Worm (Caenorhabditis elegans) whole organism, L3 larva: Measurements from ENCODE around the gene srbc-39.

Source experiments
- R02D3.7 ChIP-seq: fragments of 150-350 bp; optimal IDR thresholded peaks from 2 replicates; lab custom pipeline; 2014; ENCODE audit warnings: missing biosample characterization, missing genetic modification characterization
- ZK546.5 ChIP-seq: sonication (generic microtip); optimal IDR thresholded peaks from 2 replicates; lab custom pipeline; 2017; ENCODE audit warnings: missing biosample characterization, missing genetic modification characterization
- aly-2 ChIP-seq: fragments of 150-350 bp; optimal IDR thresholded peaks from 2 replicates; lab custom pipeline; 2014; ENCODE audit warnings: missing biosample characterization, missing genetic modification characterization
- ama-1 ChIP-seq: fragments of 150-350 bp; optimal IDR thresholded peaks from 2 replicates; lab custom pipeline; 2018
- ceh-28 ChIP-seq: fragments of 150-350 bp; optimal IDR thresholded peaks from 2 replicates; lab custom pipeline; 2014; ENCODE audit warnings: missing biosample characterization, missing genetic modification reagents, missing genetic modification characterization
- ceh-82 ChIP-seq: fragments of 150-350 bp; optimal IDR thresholded peaks from 2 replicates; lab custom pipeline; 2014; ENCODE audit warnings: missing biosample characterization, missing genetic modification characterization
- ceh-9 ChIP-seq: sonication (generic microtip); optimal IDR thresholded peaks from 2 replicates; lab custom pipeline; 2018; ENCODE audit warnings: missing biosample characterization, missing genetic modification characterization
- daf-12 ChIP-seq: fragments of 150-350 bp; optimal IDR thresholded peaks from 2 replicates; lab custom pipeline; 2014; ENCODE audit warnings: missing biosample characterization, missing genetic modification reagents, missing genetic modification characterization
- egl-5 ChIP-seq: fragments of 150-350 bp; optimal IDR thresholded peaks from 2 replicates; lab custom pipeline; 2017; ENCODE audit warnings: missing biosample characterization, missing genetic modification reagents, missing genetic modification characterization, inconsistent platforms
- elt-1 ChIP-seq: fragments of 150-350 bp; optimal IDR thresholded peaks from 2 replicates; lab custom pipeline; 2014; ENCODE audit warnings: missing biosample characterization, missing genetic modification characterization
- elt-2 ChIP-seq: sonication (generic microtip); optimal IDR thresholded peaks from 2 replicates; lab custom pipeline; 2016; ENCODE audit warnings: missing genetic modification reagents, mild to moderate bottlenecking, missing genetic modification characterization, missing compliant biosample characterization
- elt-3 ChIP-seq, 3 experiments: fragments of 150-350 bp in 1 of 3; sonication (generic microtip) in 2 of 3; optimal IDR thresholded peaks; 2 replicates in 2 of 3; 4 replicates in 1 of 3; lab custom pipeline; 2014 to 2017; ENCODE audit warnings: missing biosample characterization in 3 of 3, missing genetic modification characterization in 3 of 3
- eor-1 ChIP-seq, 2 experiments: fragments of 150-350 bp; optimal IDR thresholded peaks; 2 replicates each; lab custom pipeline; 2014 to 2018; ENCODE audit warnings: missing biosample characterization in 2 of 2, missing genetic modification characterization in 2 of 2
- fkh-2 ChIP-seq: fragments of 150-350 bp; optimal IDR thresholded peaks from 2 replicates; lab custom pipeline; 2014; ENCODE audit warnings: missing biosample characterization, missing genetic modification reagents, missing genetic modification characterization
- fos-1 ChIP-seq: fragments of 150-350 bp; optimal IDR thresholded peaks from 2 replicates; lab custom pipeline; 2014; ENCODE audit warnings: missing biosample characterization, missing genetic modification characterization
- hmg-11 ChIP-seq: sonication (generic microtip); optimal IDR thresholded peaks from 2 replicates; lab custom pipeline; 2016; ENCODE audit warnings: missing genetic modification characterization, missing compliant biosample characterization
- jun-1 ChIP-seq: fragments of 150-350 bp; optimal IDR thresholded peaks from 2 replicates; lab custom pipeline; 2014; ENCODE audit warnings: missing biosample characterization, missing genetic modification reagents, missing genetic modification characterization
- lin-15B ChIP-seq: fragments of 150-350 bp; optimal IDR thresholded peaks from 2 replicates; lab custom pipeline; 2014; ENCODE audit warnings: missing biosample characterization, missing genetic modification characterization
- lin-39 ChIP-seq: fragments of 150-350 bp; optimal IDR thresholded peaks from 2 replicates; lab custom pipeline; 2018; ENCODE audit warnings: missing biosample characterization, missing genetic modification reagents, missing genetic modification characterization
- mdl-1 ChIP-seq: fragments of 150-350 bp; optimal IDR thresholded peaks from 2 replicates; lab custom pipeline; 2014; ENCODE audit warnings: missing biosample characterization, missing genetic modification characterization
- mml-1 ChIP-seq: fragments of 150-350 bp; sonication (generic microtip); optimal IDR thresholded peaks from 3 replicates; lab custom pipeline; 2014; ENCODE audit warnings: missing biosample characterization, missing genetic modification characterization
- nhr-11 ChIP-seq: fragments of 150-350 bp; optimal IDR thresholded peaks from 2 replicates; lab custom pipeline; 2014; ENCODE audit warnings: missing biosample characterization, missing genetic modification characterization
- nhr-23 ChIP-seq: fragments of 150-350 bp; optimal IDR thresholded peaks from 2 replicates; lab custom pipeline; 2014; ENCODE audit warnings: missing biosample characterization, missing genetic modification reagents, missing genetic modification characterization
- nhr-25 ChIP-seq: sonication (generic microtip); optimal IDR thresholded peaks from 2 replicates; lab custom pipeline; 2017; ENCODE audit warnings: missing biosample characterization, missing genetic modification characterization
- nhr-28 ChIP-seq: fragments of 150-350 bp; optimal IDR thresholded peaks from 2 replicates; lab custom pipeline; 2014; ENCODE audit warnings: missing biosample characterization, missing genetic modification characterization
- nhr-43 ChIP-seq: sonication (generic microtip); optimal IDR thresholded peaks from 2 replicates; lab custom pipeline; 2016; ENCODE audit warnings: mild to moderate bottlenecking, missing genetic modification characterization, missing compliant biosample characterization; ENCODE audit not compliant: poor library complexity, severe bottlenecking
- nhr-67 ChIP-seq: fragments of 150-350 bp; optimal IDR thresholded peaks from 2 replicates; lab custom pipeline; 2014; ENCODE audit warnings: missing biosample characterization, missing genetic modification characterization
- nhr-76 ChIP-seq: fragments of 150-350 bp; sonication (generic microtip); optimal IDR thresholded peaks from 5 replicates; lab custom pipeline; 2014; ENCODE audit warnings: missing biosample characterization, missing genetic modification characterization
- nhr-77 ChIP-seq: fragments of 150-350 bp; optimal IDR thresholded peaks from 2 replicates; lab custom pipeline; 2014; ENCODE audit warnings: missing biosample characterization, missing genetic modification characterization
- pha-4 ChIP-seq: fragments of 150-350 bp; optimal IDR thresholded peaks from 2 replicates; lab custom pipeline; 2014; ENCODE audit warnings: missing biosample characterization, missing genetic modification reagents, missing genetic modification characterization
- pqm-1 ChIP-seq: fragments of 150-350 bp; optimal IDR thresholded peaks from 2 replicates; lab custom pipeline; 2017; ENCODE audit warnings: missing biosample characterization, missing genetic modification characterization, inconsistent platforms
- sea-2 ChIP-seq: fragments of 150-350 bp; sonication (generic microtip); optimal IDR thresholded peaks from 4 replicates; lab custom pipeline; 2014; ENCODE audit warnings: missing biosample characterization, missing genetic modification reagents, missing genetic modification characterization
- skn-1 ChIP-seq: fragments of 150-350 bp; optimal IDR thresholded peaks from 2 replicates; lab custom pipeline; 2014; ENCODE audit warnings: missing biosample characterization, missing genetic modification characterization
- snpc-4 ChIP-seq: fragments of 150-350 bp; optimal IDR thresholded peaks from 2 replicates; lab custom pipeline; 2014; ENCODE audit warnings: missing biosample characterization, missing genetic modification characterization
- tbx-2 ChIP-seq: sonication (generic microtip); optimal IDR thresholded peaks from 2 replicates; lab custom pipeline; 2016; ENCODE audit warnings: mild to moderate bottlenecking, missing genetic modification characterization, missing compliant biosample characterization
- unc-39 ChIP-seq: sonication (generic microtip); optimal IDR thresholded peaks from 4 replicates; lab custom pipeline; 2017; ENCODE audit warnings: missing biosample characterization, missing genetic modification characterization
- zag-1 ChIP-seq: fragments of 150-350 bp; optimal IDR thresholded peaks from 2 replicates; lab custom pipeline; 2014; ENCODE audit warnings: missing biosample characterization, missing genetic modification characterization
- ztf-11 ChIP-seq: fragments of 150-350 bp; optimal IDR thresholded peaks from 2 replicates; lab custom pipeline; 2014; ENCODE audit warnings: missing biosample characterization, missing genetic modification characterization
- ztf-4 ChIP-seq: fragments of 150-350 bp; optimal IDR thresholded peaks from 2 replicates; lab custom pipeline; 2014; ENCODE audit warnings: missing biosample characterization, missing genetic modification characterization

srbc-39 gene

DNA sequence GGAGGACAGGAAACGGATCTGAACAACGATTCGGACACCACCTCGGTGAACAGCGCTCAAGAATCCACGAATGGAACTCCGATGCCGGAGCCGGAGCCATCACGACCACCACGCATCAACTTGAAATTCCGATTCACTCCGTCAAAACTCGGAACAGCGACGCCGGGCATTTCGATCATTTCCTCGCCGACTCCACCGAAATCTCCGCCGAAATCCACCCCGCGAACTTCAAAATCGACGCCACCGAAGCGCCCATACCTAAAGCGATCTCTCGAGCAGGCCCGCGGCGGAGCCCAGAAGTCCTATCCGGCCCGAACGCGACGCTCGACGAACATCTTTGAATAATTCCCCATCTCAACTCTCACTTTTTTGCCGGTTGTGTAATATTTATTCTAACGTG, 19.4 kb upstream of the srbc-39 start:
- TF ChIP-seq fos-1 (tag; lab: Kevin White, UChicago) (no peak), ama-1 (lab: Kevin White, UChicago) (no peak), aly-2 (no peak), nhr-77 (no peak), ZK546.5 (tag; lab: Kevin White, UChicago) (no peak), elt-3 (tag; optimal IDR thresholded peaks at IDR 0.05; lab: Kevin White, UChicago) (no peak), daf-12 (tag; lab: Kevin White, UChicago) (no peak), egl-5 (tag; lab: Kevin White, UChicago) (no peak)

DNA sequence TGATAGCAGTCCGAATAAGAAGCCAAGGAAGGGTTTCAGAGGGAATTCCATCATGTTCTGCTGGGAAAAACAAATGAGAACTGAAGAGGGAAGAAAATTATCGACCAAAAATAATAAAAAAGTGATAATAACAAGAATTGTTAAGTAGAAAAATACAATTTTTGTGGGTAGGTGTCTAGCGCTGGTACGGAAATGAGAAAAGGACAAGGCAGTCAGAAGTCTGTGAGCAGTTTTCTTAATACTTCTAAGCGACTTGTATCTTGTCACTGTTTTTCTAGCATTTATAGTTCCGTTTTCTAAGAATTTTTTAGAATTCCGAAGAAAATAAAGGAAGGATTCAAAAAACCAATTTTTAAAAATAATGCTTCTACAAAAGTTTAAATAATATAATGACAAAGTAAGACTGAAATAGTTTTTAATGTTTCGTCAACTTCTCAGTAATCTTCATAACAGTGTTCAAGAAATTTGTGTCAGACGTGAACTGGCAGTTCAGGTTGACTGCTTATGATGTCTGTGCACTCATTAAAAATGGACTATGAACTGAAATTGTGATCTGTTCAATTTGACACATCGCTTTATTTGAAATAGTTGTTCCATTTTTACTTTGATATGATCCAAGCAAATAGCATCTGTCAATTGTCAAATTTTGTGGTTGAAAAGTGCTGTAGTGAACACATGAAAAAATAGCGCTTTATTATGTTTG, 16.0 kb upstream of the srbc-39 start, which contains the start of gene srx-4:
srx-4 (minus strand) TSS at position 51 of the 703 bp plus-strand sequence.
- no peak for TF ChIP-seq lin-15B
- no peak for TF ChIP-seq eor-1 (tag; optimal IDR thresholded peaks at IDR 0.05; lab: Kevin White, UChicago)
- TF ChIP-seq nhr-28 (tag; lab: Kevin White, UChicago), result no peak
- TF ChIP-seq ceh-28 (tag; lab: Kevin White, UChicago), result no peak
- no peak for TF ChIP-seq ztf-4 (tag; lab: Kevin White, UChicago)
- TF ChIP-seq aly-2, result no peak
- no peak for TF ChIP-seq nhr-77
- TF ChIP-seq pha-4, result no peak
- TF ChIP-seq ama-1 (lab: Kevin White, UChicago), result no peak
- no peak for TF ChIP-seq mml-1 (tag; lab: Kevin White, UChicago)
- no peak for TF ChIP-seq nhr-43 (tag; lab: Kevin White, UChicago)
- no peak for TF ChIP-seq pqm-1 (tag; lab: Kevin White, UChicago)
- no peak for TF ChIP-seq sea-2 (GFP tag; lab: Kevin White, UChicago)
- no peak for TF ChIP-seq ceh-82 (tag; lab: Kevin White, UChicago)
- TF ChIP-seq, all 47 proteins: peak for 0

DNA sequence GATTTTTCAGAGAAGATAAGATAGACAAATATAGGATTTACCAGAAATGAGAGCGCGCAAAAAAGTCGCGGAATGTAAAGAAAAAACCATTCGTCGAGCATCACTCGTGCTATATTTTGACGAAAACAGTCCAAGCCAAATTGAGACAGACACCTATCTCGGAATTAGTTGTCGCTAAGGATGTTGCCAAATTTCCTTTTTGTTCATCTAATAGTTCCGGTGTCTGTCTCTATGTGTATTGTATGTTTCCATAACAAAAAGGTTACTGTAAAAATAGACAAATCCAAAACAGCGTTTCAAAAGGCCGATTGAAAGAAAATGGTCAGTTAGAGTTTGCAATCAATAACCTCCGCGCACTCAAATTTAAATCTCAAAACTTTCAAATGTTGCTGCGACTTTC, 14.3 kb upstream of the srbc-39 start, which contains the start of gene srj-53:
srj-53 (minus strand) TSS at position 101 of the 400 bp plus-strand sequence.
- TF ChIP-seq unc-39 (tag; lab: Kevin White, UChicago) (no peak), nhr-67 (tag; lab: Kevin White, UChicago) (no peak), eor-1 (tag; optimal IDR thresholded peaks at IDR 0.05; lab: Kevin White, UChicago) (no peak), ztf-4 (tag; lab: Kevin White, UChicago) (no peak), fkh-2 (tag; lab: Kevin White, UChicago) (no peak), nhr-23 (tag; lab: Kevin White, UChicago) (no peak), nhr-76 (tag; lab: Kevin White, UChicago) (no peak), skn-1 (no peak), snpc-4 (tag; lab: Kevin White, UChicago) (no peak), zag-1 (no peak), jun-1 (tag; lab: Kevin White, UChicago) (no peak), mdl-1 (tag; lab: Kevin White, UChicago) (no peak), lin-39 (no peak), ztf-11 (tag; lab: Kevin White, UChicago) (no peak), elt-3 (tag; optimal IDR thresholded peaks at IDR 0.05; lab: Kevin White, UChicago) (no peak), nhr-43 (tag; lab: Kevin White, UChicago) (no peak), ama-1 (lab: Kevin White, UChicago) (no peak)
- TF ChIP-seq, all 47 proteins: peak for 0

DNA sequence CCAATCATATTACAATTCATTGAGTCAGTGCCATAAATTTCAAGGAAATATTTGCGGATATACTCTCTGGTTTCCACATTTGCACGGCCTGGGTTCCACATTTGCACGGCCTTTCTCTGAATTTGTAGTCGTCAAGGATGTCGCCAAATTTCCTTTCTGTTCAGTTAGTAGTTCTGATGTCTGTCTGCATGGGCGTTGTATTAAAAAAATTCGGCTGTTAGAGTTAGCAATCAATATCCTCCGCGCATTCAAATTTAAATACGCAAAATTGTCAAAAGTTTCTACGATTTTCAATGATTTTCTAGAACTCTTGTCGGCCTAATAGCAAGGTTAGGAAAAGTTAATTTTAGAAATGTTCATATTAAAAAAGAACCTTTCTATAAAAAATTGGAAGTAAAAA, 13.0 kb upstream of the srbc-39 start, which contains the start of gene srj-52:
srj-52 (minus strand) TSS at position 101 of the 400 bp plus-strand sequence.
- no peak for TF ChIP-seq ceh-9 (tag; lab: Kevin White, UChicago)
- TF ChIP-seq nhr-76 (tag; lab: Kevin White, UChicago), result no peak
- no peak for TF ChIP-seq elt-3 (tag; optimal IDR thresholded peaks at IDR 0.05; lab: Kevin White, UChicago)
- TF ChIP-seq nhr-67 (tag; lab: Kevin White, UChicago), result no peak
- TF ChIP-seq hmg-11 (tag; lab: Kevin White, UChicago), result no peak
- TF ChIP-seq nhr-77, result no peak
- TF ChIP-seq ZK546.5 (tag; lab: Kevin White, UChicago), result no peak
- TF ChIP-seq tbx-2 (tag; lab: Kevin White, UChicago), result no peak
- no peak for TF ChIP-seq elt-2
- no peak for TF ChIP-seq mdl-1 (tag; lab: Kevin White, UChicago)
- no peak for TF ChIP-seq elt-1 (tag; lab: Kevin White, UChicago)
- TF ChIP-seq jun-1 (tag; lab: Kevin White, UChicago), result no peak
- TF ChIP-seq aly-2, result no peak
- no peak for TF ChIP-seq ceh-28 (tag; lab: Kevin White, UChicago)
- TF ChIP-seq nhr-25, result no peak
- TF ChIP-seq daf-12 (tag; lab: Kevin White, UChicago), result no peak
- TF ChIP-seq ztf-11 (tag; lab: Kevin White, UChicago), result no peak
- TF ChIP-seq nhr-11 (tag; lab: Kevin White, UChicago), result no peak
- no peak for TF ChIP-seq R02D3.7 (tag; lab: Kevin White, UChicago)
- no peak for TF ChIP-seq lin-15B
